Fruit fly (Drosophila melanogaster) whole organism, larva: ENCODE data around the gene kraken.

Experiments used
- noc ChIP-seq: fragments of 200-800 bp; sonication (Bioruptor generic); optimal IDR thresholded peaks from 3 replicates; lab custom pipeline; 2019; ENCODE audit warnings: missing biosample characterization, mild to moderate bottlenecking, missing genetic modification characterization, moderate library complexity

The kraken gene

dm6 chr2L:840022-840421 lies 12.5 kb upstream of the kraken start:
- TF ChIP-seq noc (tag; lab: Kevin White, UChicago), result no peak

- TF ChIP-seq noc (tag; lab: Kevin White, UChicago), result no peak
Observed at dm6 chr2L:840716-841115, 11.9 kb upstream of the kraken start.

- TF ChIP-seq noc (tag; lab: Kevin White, UChicago), result peak; percentile 84
Observed at dm6 chr2L:841708-842107, 10.9 kb upstream of the kraken start.

- no peak for TF ChIP-seq noc (tag; lab: Kevin White, UChicago)
Observed at dm6 chr2L:842873-843272, 9.7 kb upstream of the kraken start.

dm6 chr2L:843301-843700 lies 9.3 kb upstream of the kraken start:
- TF ChIP-seq noc (tag; lab: Kevin White, UChicago), result no peak

- no peak for TF ChIP-seq noc (tag; lab: Kevin White, UChicago)
Observed at dm6 chr2L:843850-844791, 8.4 kb upstream of the kraken start.

- peak; percentile 45 for TF ChIP-seq noc (tag; lab: Kevin White, UChicago)
Observed at dm6 chr2L:845341-846004, 7.1 kb upstream of the kraken start.

- TF ChIP-seq noc (tag; lab: Kevin White, UChicago), result peak; percentile 38
Observed at dm6 chr2L:846167-846868, 6.2 kb upstream of the kraken start.

- TF ChIP-seq noc (tag; lab: Kevin White, UChicago), result peak; percentile 75
Observed at dm6 chr2L:847189-847987, 5.2 kb upstream of the kraken start.

dm6 chr2L:847988-848622 lies 4.5 kb upstream of the kraken start:
- no peak for TF ChIP-seq noc (tag; lab: Kevin White, UChicago)

dm6 chr2L:849138-849744 lies 3.3 kb upstream of the kraken start:
- no peak for TF ChIP-seq noc (tag; lab: Kevin White, UChicago)

dm6 chr2L:849787-850512 lies 2.6 kb upstream of the kraken start:
- TF ChIP-seq noc (tag; lab: Kevin White, UChicago), result no peak

- TF ChIP-seq noc (tag; lab: Kevin White, UChicago), result peak; percentile 36
Observed at dm6 chr2L:850727-851257, 1.8 kb upstream of the kraken start, which contains the start of gene drongo. Gene drongo (minus strand): TSS chr2L:851071.
